Fruit fly (Drosophila melanogaster) whole organism, embryonic: ENCODE results near the gene Mvl.

ENCODE experiments used
- Atf3 ChIP-seq: fragments of 200-800 bp; sonication (Bioruptor generic); optimal IDR thresholded peaks from 3 replicates; lab custom pipeline; 2016; ENCODE audit warnings: missing biosample characterization, missing genetic modification characterization
- B-H1 ChIP-seq: fragments of 200-800 bp; sonication (Bioruptor generic); IDR thresholded peaks from 3 replicates; pipeline ENCODE4 v1.3.6; 2022; ENCODE audit warnings: missing biosample characterization, missing genetic modification characterization
- Blimp-1 ChIP-seq: fragments of 200-800 bp; sonication (Bioruptor generic); optimal IDR thresholded peaks from 3 replicates; lab custom pipeline; 2018; ENCODE audit warnings: missing biosample characterization, missing genetic modification characterization, mild to moderate bottlenecking, moderate library complexity, missing genetic modification reagents
- BtbVII ChIP-seq: fragments of 200-800 bp; sonication (Bioruptor generic); optimal IDR thresholded peaks from 3 replicates; lab custom pipeline; 2017; ENCODE audit warnings: missing biosample characterization, mild to moderate bottlenecking, missing genetic modification characterization
- CG10654 ChIP-seq: fragments of 200-800 bp; sonication (Bioruptor generic); optimal IDR thresholded peaks from 2 replicates; lab custom pipeline; 2016; ENCODE audit warnings: missing biosample characterization, missing genetic modification characterization
- CG11247 ChIP-seq: fragments of 200-800 bp; sonication (Bioruptor generic); IDR thresholded peaks from 2 replicates; pipeline ENCODE4 v1.3.6; 2022; ENCODE audit warnings: missing biosample characterization, missing genetic modification characterization
- CG11456 ChIP-seq: fragments of 200-800 bp; sonication (Bioruptor generic); IDR thresholded peaks from 3 replicates; pipeline ENCODE4 v1.3.6; 2022; ENCODE audit warnings: missing biosample characterization, missing genetic modification characterization
- CG12104 ChIP-seq: fragments of 200-800 bp; sonication (Bioruptor generic); optimal IDR thresholded peaks from 3 replicates; lab custom pipeline; 2016; ENCODE audit warnings: missing biosample characterization, missing genetic modification characterization
- CG1233 ChIP-seq: fragments of 200-800 bp; sonication (Bioruptor generic); optimal IDR thresholded peaks from 4 replicates; lab custom pipeline; 2018; ENCODE audit warnings: missing biosample characterization, mild to moderate bottlenecking, missing genetic modification characterization
- CG12659 ChIP-seq: fragments of 200-800 bp; sonication (Bioruptor generic); optimal IDR thresholded peaks from 3 replicates; lab custom pipeline; 2017; ENCODE audit warnings: mild to moderate bottlenecking, missing biosample characterization, missing genetic modification reagents, missing genetic modification characterization
- CG14050 ChIP-seq: fragments of 200-800 bp; sonication (Bioruptor generic); IDR thresholded peaks from 3 replicates; pipeline ENCODE4 v1.3.6; 2022; ENCODE audit warnings: missing biosample characterization, missing genetic modification characterization
- CG14860 ChIP-seq: fragments of 200-800 bp; sonication (Bioruptor generic); IDR thresholded peaks from 3 replicates; pipeline ENCODE4 v1.3.6; 2022; ENCODE audit warnings: missing biosample characterization, missing genetic modification characterization; ENCODE audit not compliant: partially characterized antibody
- CG1602 ChIP-seq: fragments of 200-800 bp; sonication (Bioruptor generic); optimal IDR thresholded peaks from 3 replicates; lab custom pipeline; 2016; ENCODE audit warnings: missing biosample characterization, missing genetic modification characterization
- CG16863 ChIP-seq: fragments of 200-800 bp; sonication (Bioruptor generic); optimal IDR thresholded peaks from 3 replicates; lab custom pipeline; 2016; ENCODE audit warnings: missing biosample characterization, missing genetic modification characterization
- CG17802 ChIP-seq: fragments of 200-800 bp; sonication (Bioruptor generic); optimal IDR thresholded peaks from 2 replicates; lab custom pipeline; 2018; ENCODE audit warnings: missing biosample characterization, mild to moderate bottlenecking, missing genetic modification characterization, moderate library complexity
- CG18764 ChIP-seq: fragments of 200-800 bp; sonication (Bioruptor generic); optimal IDR thresholded peaks from 3 replicates; lab custom pipeline; 2016; ENCODE audit warnings: missing biosample characterization, missing genetic modification characterization
- CG31441 ChIP-seq: fragments of 200-800 bp; sonication (Bioruptor generic); IDR thresholded peaks from 2 replicates; pipeline ENCODE4 v1.3.6; 2022; ENCODE audit warnings: missing biosample characterization, missing genetic modification characterization
- CG32767 ChIP-seq: fragments of 200-800 bp; sonication (Bioruptor generic); IDR thresholded peaks from 2 replicates; pipeline ENCODE4 v1.3.6; 2022; ENCODE audit warnings: missing biosample characterization, missing genetic modification characterization
- CG4820 ChIP-seq: fragments of 200-800 bp; sonication (Bioruptor generic); optimal IDR thresholded peaks from 3 replicates; lab custom pipeline; 2016; ENCODE audit warnings: missing biosample characterization, missing genetic modification characterization
- CG6272 ChIP-seq: fragments of 200-800 bp; sonication (Bioruptor generic); IDR thresholded peaks from 2 replicates; pipeline ENCODE4 v1.3.6; 2022; ENCODE audit warnings: missing biosample characterization, missing genetic modification characterization
- CG7271 ChIP-seq: fragments of 200-800 bp; sonication (Bioruptor generic); optimal IDR thresholded peaks from 2 replicates; lab custom pipeline; 2018; ENCODE audit warnings: missing biosample characterization, mild to moderate bottlenecking, missing genetic modification characterization, moderate library complexity
- CG7372 ChIP-seq: fragments of 200-800 bp; sonication (Bioruptor generic); IDR thresholded peaks from 2 replicates; pipeline ENCODE4 v1.3.6; 2022; ENCODE audit warnings: missing biosample characterization, missing genetic modification characterization
- CG8765 ChIP-seq: fragments of 200-800 bp; sonication (Bioruptor generic); IDR thresholded peaks from 2 replicates; pipeline ENCODE4 v1.3.6; 2022; ENCODE audit warnings: missing biosample characterization, missing genetic modification characterization
- Dll ChIP-seq: fragments of 200-800 bp; sonication (Bioruptor generic); IDR thresholded peaks from 4 replicates; pipeline ENCODE4 v1.3.6; 2022; ENCODE audit warnings: missing biosample characterization, missing genetic modification characterization; ENCODE audit not compliant: partially characterized antibody
- Doc2 ChIP-seq: fragments of 200-800 bp; sonication (Bioruptor generic); IDR thresholded peaks from 2 replicates; pipeline ENCODE4 v1.3.6; 2022; ENCODE audit warnings: missing biosample characterization, missing genetic modification characterization
- Dp ChIP-seq: fragments of 200-800 bp; sonication (Bioruptor generic); optimal IDR thresholded peaks from 2 replicates; lab custom pipeline; 2018; ENCODE audit warnings: missing biosample characterization, mild to moderate bottlenecking, missing genetic modification characterization, moderate library complexity
- Gug ChIP-seq: fragments of 200-800 bp; sonication (Bioruptor generic); IDR thresholded peaks from 4 replicates; pipeline ENCODE4 v1.3.6; 2022; ENCODE audit warnings: missing biosample characterization, missing genetic modification characterization
- Hand ChIP-seq: fragments of 200-800 bp; sonication (Bioruptor generic); optimal IDR thresholded peaks from 2 replicates; lab custom pipeline; 2017; ENCODE audit warnings: mild to moderate bottlenecking, missing biosample characterization, missing genetic modification reagents, missing genetic modification characterization
- Hr39 ChIP-seq: fragments of >200 bp; optimal IDR thresholded peaks from 2 replicates; lab custom pipeline; 2017
- Mes4 ChIP-seq: fragments of 200-800 bp; sonication (Bioruptor generic); optimal IDR thresholded peaks from 2 replicates; lab custom pipeline; 2016; ENCODE audit warnings: missing biosample characterization, missing genetic modification characterization
- NFAT ChIP-seq: fragments of 200-800 bp; sonication (Bioruptor generic); IDR thresholded peaks from 2 replicates; pipeline ENCODE4 v1.3.6; 2022; ENCODE audit warnings: missing biosample characterization, missing genetic modification characterization
- Nf-YC ChIP-seq: fragments of 200-800 bp; optimal IDR thresholded peaks from 3 replicates; lab custom pipeline; 2019; ENCODE audit warnings: missing biosample characterization, mild to moderate bottlenecking, missing genetic modification characterization, moderate library complexity
- Oaz ChIP-seq: fragments of 200-800 bp; sonication (Bioruptor generic); IDR thresholded peaks from 2 replicates; pipeline ENCODE4 v1.3.6; 2022; ENCODE audit warnings: missing biosample characterization, missing genetic modification characterization
- Scr ChIP-seq: fragments of 200-800 bp; sonication (Bioruptor generic); IDR thresholded peaks from 2 replicates; pipeline ENCODE4 v1.3.6; 2022; ENCODE audit warnings: missing biosample characterization, missing genetic modification characterization; ENCODE audit not compliant: partially characterized antibody
- Sox100B ChIP-seq: fragments of 200-800 bp; sonication (Bioruptor generic); optimal IDR thresholded peaks from 3 replicates; lab custom pipeline; 2018; ENCODE audit warnings: missing biosample characterization, mild to moderate bottlenecking, missing genetic modification characterization
- TFAM ChIP-seq: fragments of 200-800 bp; sonication (Bioruptor generic); optimal IDR thresholded peaks from 2 replicates; lab custom pipeline; 2017; ENCODE audit warnings: missing biosample characterization, missing genetic modification characterization, inconsistent platforms
- YL-1 ChIP-seq: fragments of 200-800 bp; sonication (Bioruptor generic); optimal IDR thresholded peaks from 3 replicates; lab custom pipeline; 2017; ENCODE audit warnings: missing biosample characterization, mild to moderate bottlenecking, missing genetic modification characterization
- ac ChIP-seq: fragments of 200-800 bp; sonication (Bioruptor generic); optimal IDR thresholded peaks from 3 replicates; lab custom pipeline; 2017; ENCODE audit warnings: missing biosample characterization, mild to moderate bottlenecking, missing genetic modification characterization
- cas ChIP-seq: fragments of 200-800 bp; sonication (Bioruptor generic); IDR thresholded peaks from 2 replicates; pipeline ENCODE4 v1.3.6; 2022; ENCODE audit warnings: missing biosample characterization, missing genetic modification characterization
- crp ChIP-seq, 2 experiments: fragments of 200-800 bp; sonication (Bioruptor generic); optimal IDR thresholded peaks; 2 replicates in 1 of 2; 3 replicates in 1 of 2; lab custom pipeline; 2017; ENCODE audit warnings: missing biosample characterization in 2 of 2, missing genetic modification characterization in 2 of 2, mild to moderate bottlenecking in 1 of 2, moderate library complexity in 1 of 2
- esg ChIP-seq: fragments of 200-800 bp; sonication (Bioruptor generic); conservative IDR thresholded peaks from 2 replicates; pipeline ENCODE4 v1.3.6; 2022; ENCODE audit warnings: missing biosample characterization, missing genetic modification characterization
- ftz-f1 ChIP-seq: fragments of 200-800 bp; sonication (Bioruptor generic); optimal IDR thresholded peaks from 2 replicates; lab custom pipeline; 2016; ENCODE audit warnings: missing biosample characterization, missing genetic modification characterization
- gem ChIP-seq: fragments of 200-800 bp; sonication (Bioruptor generic); optimal IDR thresholded peaks from 2 replicates; lab custom pipeline; 2019; ENCODE audit warnings: missing biosample characterization, mild to moderate bottlenecking, missing genetic modification characterization, moderate library complexity
- gfzf ChIP-seq: fragments of 200-800 bp; sonication (Bioruptor generic); optimal IDR thresholded peaks from 2 replicates; lab custom pipeline; 2016; ENCODE audit warnings: missing biosample characterization, mild to moderate bottlenecking, missing genetic modification characterization, moderate library complexity
- lab ChIP-seq: fragments of 200-800 bp; sonication (Bioruptor generic); optimal IDR thresholded peaks from 3 replicates; lab custom pipeline; 2017; ENCODE audit warnings: missing biosample characterization, missing genetic modification characterization, mild to moderate bottlenecking, moderate library complexity, missing genetic modification reagents
- sens ChIP-seq: fragments of 200-800 bp; sonication (Bioruptor generic); peaks from one replicate; lab custom pipeline; 2016; ENCODE audit warnings: missing biosample characterization, missing genetic modification characterization
- sna ChIP-seq: fragments of 200-800 bp; sonication (Bioruptor generic); IDR thresholded peaks from 2 replicates; pipeline ENCODE4 v1.3.6; 2022; ENCODE audit warnings: missing biosample characterization, missing genetic modification characterization; ENCODE audit not compliant: partially characterized antibody
- ssp ChIP-seq: fragments of 200-800 bp; sonication (Bioruptor generic); IDR thresholded peaks from 2 replicates; pipeline ENCODE4 v1.3.6; 2022; ENCODE audit warnings: missing biosample characterization, missing genetic modification characterization
- ttk ChIP-seq: fragments of 200-800 bp; sonication (Bioruptor generic); IDR thresholded peaks from 2 replicates; pipeline ENCODE4 v2.1.2; 2022; ENCODE audit warnings: missing biosample characterization, missing genetic modification characterization
- vnd ChIP-seq: fragments of 200-800 bp; sonication (Bioruptor generic); IDR thresholded peaks from 3 replicates; pipeline ENCODE4 v1.3.6; 2022; ENCODE audit warnings: missing biosample characterization, missing genetic modification characterization; ENCODE audit not compliant: partially characterized antibody

Mvl gene

DNA sequence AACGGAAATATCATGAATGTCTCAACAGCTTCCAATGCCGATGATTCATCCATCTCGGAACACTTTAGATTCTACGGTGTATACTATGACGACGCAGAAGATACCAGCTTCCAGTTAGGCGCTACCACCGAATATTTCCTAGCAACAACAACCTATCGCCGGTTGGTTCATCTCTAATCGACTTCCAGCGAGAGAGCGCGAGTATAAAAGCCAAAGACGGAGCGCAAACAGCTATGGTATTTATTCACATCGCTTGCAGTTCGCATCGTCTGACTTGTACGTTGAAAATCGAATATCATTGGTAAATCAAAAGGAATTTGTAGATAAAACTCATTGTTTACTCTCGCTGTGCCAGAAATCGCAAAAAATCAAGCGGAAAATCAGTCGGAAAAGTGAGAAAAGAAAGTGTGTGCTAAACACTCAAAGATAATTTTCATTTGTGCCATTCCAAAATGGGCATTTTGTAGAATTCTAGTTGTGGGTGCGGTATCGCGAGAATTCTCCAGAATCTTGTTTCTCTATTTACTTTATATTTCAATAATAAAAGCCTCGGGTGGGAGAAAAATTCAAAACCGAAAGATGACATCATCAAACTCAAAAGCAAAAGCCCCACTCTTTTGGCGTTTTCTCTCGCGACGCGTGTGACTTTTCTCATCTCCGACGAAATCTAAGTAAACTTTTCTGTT, 4.6 kb upstream of the Mvl start, which contains the start of gene AnxB9 (continued):
- TF ChIP-seq CG1602 (GFP tag; lab: Kevin White, UChicago) (no peak), gem (tag; lab: Kevin White, UChicago) (no peak), CG1233 (no peak), ssp (no peak), Dll (GFP tag; lab: Robert Waterston, UW) (peak; percentile 50; the same call in 1 of the 4 replicates), crp (GFP tag; optimal IDR thresholded peaks at IDR 0.05; lab: Kevin White, UChicago) (no peak), CG7372 (GFP tag; lab: Robert Waterston, UW) (no peak), CG8765 (GFP tag; lab: Robert Waterston, UW) (no peak), Hr39 (no peak), BtbVII (GFP tag; lab: Kevin White, UChicago) (peak; percentile 39), CG12659 (GFP tag; lab: Kevin White, UChicago) (no peak), Nf-YC (peak; percentile 34), CG18764 (GFP tag; lab: Kevin White, UChicago) (no peak), Oaz (no peak), NFAT (peak; percentile 56; the same call in 1 of the 2 replicates), Blimp-1 (GFP tag; lab: Kevin White, UChicago) (peak; percentile 18), Scr (GFP tag; lab: Robert Waterston, UW) (peak; percentile 67), B-H1 (no peak), CG16863 (GFP tag; lab: Kevin White, UChicago) (peak; percentile 20), gfzf (GFP tag; lab: Kevin White, UChicago) (no peak), vnd (GFP tag; lab: Robert Waterston, UW) (no peak), CG10654 (GFP tag; lab: Kevin White, UChicago) (no peak), sens (GFP tag; lab: Kevin White, UChicago) (peak; percentile 84), esg (no peak), CG11247 (GFP tag; lab: Robert Waterston, UW) (peak; percentile 50), CG17802 (tag; lab: Kevin White, UChicago) (no peak), YL-1 (GFP tag; lab: Kevin White, UChicago) (no peak), CG6272 (GFP tag; lab: Robert Waterston, UW) (no peak), CG31441 (GFP tag; lab: Robert Waterston, UW) (no peak), CG12104 (GFP tag; lab: Kevin White, UChicago) (no peak), Hand (GFP tag; lab: Kevin White, UChicago) (peak; percentile 75), lab (GFP tag; lab: Kevin White, UChicago) (peak; percentile 73), CG32767 (GFP tag; lab: Robert Waterston, UW) (no peak), CG7271 (tag; lab: Kevin White, UChicago) (no peak), Dp (no peak), ftz-f1 (GFP tag; lab: Kevin White, UChicago) (no peak), Mes4 (GFP tag; lab: Kevin White, UChicago) (peak; percentile 45), ac (GFP tag; lab: Kevin White, UChicago) (peak; percentile 15), Gug (GFP tag; lab: Robert Waterston, UW) (0 out of 4 replicates have a peak, but pooled peaks have one; percentile 7), Atf3 (no peak), sna (no peak), cas (no peak), Sox100B (GFP tag; lab: Kevin White, UChicago) (no peak), TFAM (GFP tag; lab: Kevin White, UChicago) (no peak), CG11456 (GFP tag; lab: Robert Waterston, UW) (peak; percentile 33; the same call in 1 of the 3 replicates), CG14860 (GFP tag; lab: Robert Waterston, UW) (no peak; the same call in 1 of the 3 replicates), Doc2 (GFP tag; lab: Robert Waterston, UW) (no peak), CG14050 (GFP tag; lab: Robert Waterston, UW) (no peak), ttk (GFP tag; lab: Robert Waterston, UW) (0 out of 2 replicates have a peak, but pooled peaks have one; percentile 30), CG4820 (GFP tag; lab: Kevin White, UChicago) (no peak)
